Worm (Caenorhabditis elegans) whole organism, late embryonic: Measurements from ENCODE around the gene kcc-3.

Experiments used
- fkh-6 ChIP-seq: sonication (generic microtip); optimal IDR thresholded peaks from 2 replicates; lab custom pipeline; 2016; ENCODE audit warnings: missing genetic modification characterization, missing compliant biosample characterization
- hlh-8 ChIP-seq: sonication (generic microtip); optimal IDR thresholded peaks from 2 replicates; lab custom pipeline; 2016; ENCODE audit warnings: missing genotype, missing genetic modification characterization, missing compliant biosample characterization
- nfya-1 ChIP-seq: sonication (generic microtip); optimal IDR thresholded peaks from 2 replicates; lab custom pipeline; 2017; ENCODE audit warnings: missing genetic modification characterization, mild to moderate bottlenecking, missing compliant biosample characterization, antibody characterized with exemption, moderate library complexity
- nhr-11 ChIP-seq: fragments of 150-350 bp; optimal IDR thresholded peaks from 2 replicates; lab custom pipeline; 2014; ENCODE audit warnings: missing biosample characterization, missing genetic modification characterization
- pqm-1 ChIP-seq: sonication (generic microtip); optimal IDR thresholded peaks from 2 replicates; lab custom pipeline; 2016; ENCODE audit warnings: missing genetic modification characterization, missing compliant biosample characterization
- ref-2 ChIP-seq: sonication (generic microtip); optimal IDR thresholded peaks from 2 replicates; lab custom pipeline; 2016; ENCODE audit warnings: missing genetic modification characterization, missing compliant biosample characterization
- unc-86 ChIP-seq: sonication (generic microtip); optimal IDR thresholded peaks from 2 replicates; lab custom pipeline; 2016; ENCODE audit warnings: missing genetic modification characterization, missing compliant biosample characterization

ce11 chrII:7397273-7397840 lies 36.7 kb downstream of the kcc-3 start:
- no peak for TF ChIP-seq ref-2 (tag; lab: Kevin White, UChicago)
- no peak for TF ChIP-seq nhr-11
- no peak for TF ChIP-seq pqm-1 (tag; lab: Kevin White, UChicago)
- no peak for TF ChIP-seq unc-86
- no peak for TF ChIP-seq nfya-1
- no peak for TF ChIP-seq fkh-6 (tag; lab: Kevin White, UChicago)
- no peak for TF ChIP-seq hlh-8 (tag; lab: Kevin White, UChicago)
